Worm (Caenorhabditis elegans) whole organism, L4 larva: ENCODE measurements around the gene gex-4.

Experiments used
- D1046.2 ChIP-seq: fragments of 200-800 bp; sonication (Bioruptor generic); IDR thresholded peaks from 2 replicates; pipeline ENCODE4 v1.3.6; 2022; ENCODE audit warnings: missing genetic modification characterization, missing compliant biosample characterization
- F37D6.2 ChIP-seq: sonication (generic microtip); optimal IDR thresholded peaks from 2 replicates; lab custom pipeline; 2016; ENCODE audit warnings: mild to moderate bottlenecking, missing genetic modification characterization, missing compliant biosample characterization
- R02D3.7 ChIP-seq: fragments of 150-350 bp; sonication (generic microtip); optimal IDR thresholded peaks from 3 replicates; lab custom pipeline; 2014; ENCODE audit warnings: missing biosample characterization, missing genetic modification characterization
- Y105C5A.15 ChIP-seq: fragments of 200-800 bp; sonication (Bioruptor generic); IDR thresholded peaks from 2 replicates; pipeline ENCODE4 v1.3.6; 2022; ENCODE audit warnings: missing genetic modification characterization, missing compliant biosample characterization
- Y48G9A.11 ChIP-seq: fragments of 200-800 bp; sonication (Bioruptor generic); IDR thresholded peaks from 2 replicates; pipeline ENCODE4 v1.3.6; 2022; ENCODE audit warnings: missing genetic modification reagents, missing genetic modification characterization, missing compliant biosample characterization
- Y5F2A.4 ChIP-seq: fragments of 200-800 bp; sonication (Bioruptor generic); optimal IDR thresholded peaks from 2 replicates; lab custom pipeline; 2018; ENCODE audit warnings: mild to moderate bottlenecking, missing genetic modification characterization, missing compliant biosample characterization
- Y75B8A.6 ChIP-seq: fragments of 200-800 bp; sonication (Bioruptor generic); IDR thresholded peaks from 2 replicates; pipeline ENCODE4 v1.3.6; 2022; ENCODE audit warnings: missing genetic modification reagents, missing genetic modification characterization, missing compliant biosample characterization
- ZK546.5 ChIP-seq, 2 experiments: sonication (generic microtip); optimal IDR thresholded peaks; 2 replicates each; lab custom pipeline; 2017; ENCODE audit warnings: missing biosample characterization in 2 of 2, missing genetic modification characterization in 2 of 2
- arid-1 ChIP-seq: fragments of 200-800 bp; sonication (Bioruptor generic); conservative IDR thresholded peaks from 2 replicates; pipeline ENCODE4 v1.3.6; 2022; ENCODE audit warnings: missing genetic modification reagents, missing genetic modification characterization, missing compliant biosample characterization
- attf-4 ChIP-seq: sonication (generic microtip); optimal IDR thresholded peaks from 3 replicates; lab custom pipeline; 2017; ENCODE audit warnings: missing biosample characterization, missing genetic modification characterization
- ceh-28 ChIP-seq: fragments of 150-350 bp; optimal IDR thresholded peaks from 2 replicates; lab custom pipeline; 2014; ENCODE audit warnings: missing biosample characterization, missing genetic modification reagents, missing genetic modification characterization
- ceh-44 ChIP-seq: fragments of 200-800 bp; sonication (Bioruptor generic); IDR thresholded peaks from 2 replicates; pipeline ENCODE4 v1.3.6; 2022; ENCODE audit warnings: missing genetic modification reagents, missing genetic modification characterization, missing compliant biosample characterization
- ceh-62 ChIP-seq: sonication (generic microtip); optimal IDR thresholded peaks from 2 replicates; lab custom pipeline; 2017; ENCODE audit warnings: missing biosample characterization, missing genetic modification characterization
- daf-16 ChIP-seq, 3 experiments: sonication (generic microtip); optimal IDR thresholded peaks; 2 replicates each; lab custom pipeline; 2016 to 2017; ENCODE audit warnings: missing genetic modification characterization in 3 of 3, missing genetic modification reagents in 3 of 3, mild to moderate bottlenecking in 2 of 3, missing compliant biosample characterization in 2 of 3, missing biosample characterization in 1 of 3, moderate library complexity in 1 of 3
- daf-19 ChIP-seq: fragments of 200-800 bp; sonication (Bioruptor generic); conservative IDR thresholded peaks from 2 replicates; pipeline ENCODE4 v1.3.6; 2022; ENCODE audit warnings: missing genetic modification characterization, missing compliant biosample characterization
- daf-8 ChIP-seq: fragments of 200-800 bp; sonication (Bioruptor generic); IDR thresholded peaks from 2 replicates; pipeline ENCODE4 v1.3.6; 2022; ENCODE audit warnings: missing genetic modification characterization, missing compliant biosample characterization
- dmd-6 ChIP-seq: fragments of 200-800 bp; sonication (Bioruptor generic); IDR thresholded peaks from 2 replicates; pipeline ENCODE4 v1.3.6; 2022; ENCODE audit warnings: missing genetic modification reagents, missing genetic modification characterization, missing compliant biosample characterization
- dpl-1 ChIP-seq: fragments of 150-350 bp; optimal IDR thresholded peaks from 2 replicates; lab custom pipeline; 2014; ENCODE audit warnings: missing biosample characterization, missing genetic modification reagents, missing genetic modification characterization
- dve-1 ChIP-seq: sonication (generic microtip); optimal IDR thresholded peaks from 2 replicates; lab custom pipeline; 2017; ENCODE audit warnings: antibody characterized with exemption, mild to moderate bottlenecking, missing genetic modification characterization, missing compliant biosample characterization; ENCODE audit not compliant: insufficient read depth
- egl-27 ChIP-seq: sonication (generic microtip); optimal IDR thresholded peaks from 3 replicates; lab custom pipeline; 2017; ENCODE audit warnings: missing biosample characterization, missing genetic modification reagents, missing genetic modification characterization
- hif-1 ChIP-seq, 2 experiments: sonication (generic microtip); optimal IDR thresholded peaks; 2 replicates each; lab custom pipeline; 2016 to 2017; ENCODE audit warnings: missing compliant biosample characterization in 2 of 2, missing genetic modification characterization in 2 of 2, missing genetic modification reagents in 2 of 2, missing genotype in 2 of 2, mild to moderate bottlenecking in 1 of 2
- lin-13 ChIP-seq: fragments of 150-350 bp; optimal IDR thresholded peaks from 2 replicates; lab custom pipeline; 2014; ENCODE audit warnings: missing biosample characterization, missing genetic modification reagents, missing genetic modification characterization
- lin-15B ChIP-seq: fragments of 150-350 bp; sonication (generic microtip); optimal IDR thresholded peaks from 3 replicates; lab custom pipeline; 2014; ENCODE audit warnings: missing biosample characterization, missing genetic modification characterization
- lin-29 ChIP-seq: fragments of 200-800 bp; sonication (Bioruptor generic); IDR thresholded peaks from 2 replicates; pipeline ENCODE4 v1.3.6; 2022; ENCODE audit warnings: missing genetic modification reagents, missing genetic modification characterization, missing compliant biosample characterization
- lin-38 ChIP-seq: fragments of 200-800 bp; sonication (Bioruptor generic); IDR thresholded peaks from 2 replicates; pipeline ENCODE4 v1.3.6; 2022; ENCODE audit warnings: missing genetic modification reagents, missing genetic modification characterization, missing compliant biosample characterization
- lir-3 ChIP-seq: sonication (generic microtip); optimal IDR thresholded peaks from 2 replicates; lab custom pipeline; 2016; ENCODE audit warnings: mild to moderate bottlenecking, missing genetic modification characterization, missing compliant biosample characterization
- madf-9 ChIP-seq: fragments of 200-800 bp; sonication (Bioruptor generic); conservative IDR thresholded peaks from 2 replicates; pipeline ENCODE4 v1.3.6; 2022; ENCODE audit warnings: missing genetic modification reagents, missing genetic modification characterization, missing compliant biosample characterization
- mdl-1 ChIP-seq, 2 experiments: fragments of 150-350 bp in 1 of 2; sonication (generic microtip) in 1 of 2; optimal IDR thresholded peaks; 2 replicates each; lab custom pipeline; 2014 to 2017; ENCODE audit warnings: missing biosample characterization in 2 of 2, missing genetic modification characterization in 2 of 2
- mdt-29 ChIP-seq: fragments of 200-800 bp; sonication (Bioruptor generic); IDR thresholded peaks from 2 replicates; pipeline ENCODE4 v1.3.6; 2022; ENCODE audit warnings: missing genetic modification reagents, missing genetic modification characterization, missing compliant biosample characterization
- mep-1 ChIP-seq: fragments of 150-350 bp; sonication (generic microtip); optimal IDR thresholded peaks from 3 replicates; lab custom pipeline; 2014; ENCODE audit warnings: missing biosample characterization, missing genetic modification characterization
- mes-2 ChIP-seq: sonication (generic microtip); optimal IDR thresholded peaks from 2 replicates; lab custom pipeline; 2016; ENCODE audit warnings: missing genotype, mild to moderate bottlenecking, missing genetic modification characterization, missing compliant biosample characterization; ENCODE audit not compliant: poor library complexity, severe bottlenecking
- nhr-111 ChIP-seq: fragments of 200-800 bp; sonication (Bioruptor generic); optimal IDR thresholded peaks from 2 replicates; lab custom pipeline; 2018; ENCODE audit warnings: mild to moderate bottlenecking, missing genetic modification characterization, missing compliant biosample characterization
- nhr-25 ChIP-seq: sonication (generic microtip); optimal IDR thresholded peaks from 2 replicates; lab custom pipeline; 2017; ENCODE audit warnings: missing genetic modification characterization, mild to moderate bottlenecking, missing compliant biosample characterization, antibody characterized with exemption, moderate library complexity, borderline replicate concordance; ENCODE audit not compliant: insufficient read depth
- nhr-41 ChIP-seq: fragments of 200-800 bp; sonication (Bioruptor generic); IDR thresholded peaks from 2 replicates; pipeline ENCODE4 v1.3.6; 2022; ENCODE audit warnings: missing genetic modification reagents, missing genetic modification characterization, missing compliant biosample characterization
- nhr-42 ChIP-seq: fragments of 200-800 bp; sonication (Bioruptor generic); IDR thresholded peaks from 2 replicates; pipeline ENCODE4 v1.3.6; 2022; ENCODE audit warnings: missing genetic modification characterization, missing compliant biosample characterization
- nhr-48 ChIP-seq: sonication (generic microtip); optimal IDR thresholded peaks from 2 replicates; lab custom pipeline; 2016; ENCODE audit warnings: mild to moderate bottlenecking, missing genetic modification characterization, missing compliant biosample characterization
- nhr-6 ChIP-seq: fragments of 150-350 bp; optimal IDR thresholded peaks from 2 replicates; lab custom pipeline; 2014; ENCODE audit warnings: missing biosample characterization, missing genetic modification characterization
- nhr-76 ChIP-seq: fragments of 150-350 bp; optimal IDR thresholded peaks from 2 replicates; lab custom pipeline; 2014; ENCODE audit warnings: missing biosample characterization, missing genetic modification characterization
- php-3 ChIP-seq: fragments of 200-800 bp; sonication (Bioruptor generic); IDR thresholded peaks from 2 replicates; pipeline ENCODE4 v1.3.6; 2022; ENCODE audit warnings: missing genetic modification reagents, missing genetic modification characterization, missing compliant biosample characterization
- pqm-1 ChIP-seq: sonication (generic microtip); optimal IDR thresholded peaks from 2 replicates; lab custom pipeline; 2017; ENCODE audit warnings: missing biosample characterization, missing genetic modification characterization
- skn-1 ChIP-seq: fragments of 150-350 bp; optimal IDR thresholded peaks from 2 replicates; lab custom pipeline; 2014; ENCODE audit warnings: missing biosample characterization, missing genetic modification characterization
- snpc-4 ChIP-seq: fragments of 150-350 bp; optimal IDR thresholded peaks from 2 replicates; lab custom pipeline; 2014; ENCODE audit warnings: missing biosample characterization, missing genetic modification characterization
- spr-1 ChIP-seq: sonication (generic microtip); optimal IDR thresholded peaks from 2 replicates; lab custom pipeline; 2016; ENCODE audit warnings: mild to moderate bottlenecking, missing genetic modification characterization, missing compliant biosample characterization
- spr-3 ChIP-seq: fragments of 200-800 bp; sonication (Bioruptor generic); optimal IDR thresholded peaks from 2 replicates; lab custom pipeline; 2018; ENCODE audit warnings: mild to moderate bottlenecking, missing genetic modification characterization, missing compliant biosample characterization
- zag-1 ChIP-seq: fragments of 150-350 bp; optimal IDR thresholded peaks from 2 replicates; lab custom pipeline; 2014; ENCODE audit warnings: missing biosample characterization, missing genetic modification characterization
- zfp-2 ChIP-seq: sonication (generic microtip); optimal IDR thresholded peaks from 2 replicates; lab custom pipeline; 2016; ENCODE audit warnings: mild to moderate bottlenecking, missing genetic modification characterization, missing compliant biosample characterization
- zfp-3 ChIP-seq: fragments of 200-800 bp; sonication (Bioruptor generic); conservative IDR thresholded peaks from 2 replicates; pipeline ENCODE4 v1.3.6; 2022; ENCODE audit warnings: missing genetic modification reagents, missing genetic modification characterization, missing compliant biosample characterization
- zip-2 ChIP-seq: fragments of 150-350 bp; optimal IDR thresholded peaks from 2 replicates; lab custom pipeline; 2014; ENCODE audit warnings: missing biosample characterization, missing genetic modification characterization
- ztf-11 ChIP-seq: fragments of 150-350 bp; optimal IDR thresholded peaks from 2 replicates; lab custom pipeline; 2014; ENCODE audit warnings: missing biosample characterization, missing genetic modification characterization

The gex-4 gene

DNA sequence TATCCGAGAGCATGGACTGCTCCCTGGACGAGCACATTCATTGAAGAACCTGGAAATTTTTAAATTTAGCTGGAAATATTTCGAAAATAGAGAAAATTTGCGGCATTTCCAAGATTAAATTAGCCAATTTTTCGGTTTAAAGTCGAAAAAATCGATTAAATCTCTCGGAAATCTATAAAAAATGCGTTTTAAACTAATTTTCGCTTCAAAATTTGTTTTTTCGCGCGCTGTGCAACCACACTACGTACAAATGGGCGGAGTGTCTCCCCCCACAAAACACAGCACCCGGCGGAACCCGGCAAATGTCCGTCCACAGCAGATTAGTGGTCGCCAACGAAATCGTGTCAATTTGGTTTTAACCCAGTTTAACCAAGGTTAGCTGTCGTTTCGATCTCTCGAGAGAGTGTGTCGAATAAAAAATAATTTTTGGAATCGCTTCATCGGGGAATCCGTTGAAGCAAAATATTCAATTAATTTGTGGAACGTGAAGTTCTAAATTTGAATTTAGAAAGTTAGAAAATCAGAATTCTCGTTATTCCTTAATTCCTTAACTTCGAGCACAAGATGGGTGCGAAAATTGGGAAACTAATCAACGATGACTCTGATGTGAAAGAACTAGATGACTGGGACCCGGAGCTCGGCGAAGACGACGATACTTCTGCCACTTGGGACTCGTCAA lies 31.8 kb upstream of the gex-4 start, which contains the start of the genes tim-1 and Y75B8A.23 (continued):
- TF ChIP-seq nhr-6 (peak; percentile 91), mdl-1 (tag; optimal IDR thresholded peaks at IDR 0.05; lab: Kevin White, UChicago) (peak; percentile 49 to 73), Y75B8A.6 (GFP tag; lab: Robert Waterston, UW) (no peak), lir-3 (tag; lab: Kevin White, UChicago) (peak; percentile 37), nhr-48 (tag; lab: Kevin White, UChicago) (peak; percentile 74), lin-15B (tag; lab: Kevin White, UChicago) (peak; percentile 16), pqm-1 (tag; lab: Kevin White, UChicago) (peak; percentile 37), daf-19 (GFP tag; lab: Robert Waterston, UW) (no peak), zfp-3 (GFP tag; lab: Robert Waterston, UW) (peak; percentile 91), zfp-2 (peak; percentile 52), Y48G9A.11 (peak; percentile 57), ceh-62 (no peak), nhr-42 (GFP tag; lab: Robert Waterston, UW) (peak; percentile 84), nhr-41 (peak; percentile 62), nhr-25 (tag; lab: Kevin White, UChicago) (peak; percentile 68), lin-29 (GFP tag; lab: Robert Waterston, UW) (peak; percentile 36), daf-16 (GFP tag; optimal IDR thresholded peaks at IDR 0.05; lab: Kevin White, UChicago) (peak; percentile 56 to 87), daf-16 (tag; optimal IDR thresholded peaks at IDR 0.05; lab: Kevin White, UChicago) (peak; percentile 88), lin-38 (GFP tag; lab: Robert Waterston, UW) (peak; percentile 93), skn-1 (tag; lab: Kevin White, UChicago) (no peak), dmd-6 (GFP tag; lab: Robert Waterston, UW) (peak; percentile 87), nhr-76 (no peak), attf-4 (tag; lab: Kevin White, UChicago) (no peak), hif-1 (tag; optimal IDR thresholded peaks at IDR 0.05; lab: Kevin White, UChicago) (peak; percentile 24 to 73), spr-1 (tag; lab: Kevin White, UChicago) (peak; percentile 86), ceh-28 (tag; lab: Kevin White, UChicago) (no peak), egl-27 (tag; lab: Kevin White, UChicago) (peak; percentile 11), zip-2 (peak; percentile 60), nhr-111 (no peak), php-3 (GFP tag; lab: Robert Waterston, UW) (peak; percentile 50; the same call in 1 of the 2 replicates), Y105C5A.15 (GFP tag; lab: Robert Waterston, UW) (peak; percentile 85), R02D3.7 (tag; lab: Kevin White, UChicago) (peak; percentile 33), dpl-1 (peak; percentile 98), ceh-44 (GFP tag; lab: Robert Waterston, UW) (peak; percentile 75), dve-1 (peak; percentile 98), mdt-29 (GFP tag; lab: Robert Waterston, UW) (peak; percentile 92), mes-2 (tag; lab: Kevin White, UChicago) (peak; percentile 96), lin-13 (GFP tag; lab: Kevin White, UChicago) (peak; percentile 95), arid-1 (GFP tag; lab: Robert Waterston, UW) (peak; percentile 89), Y5F2A.4 (GFP tag; lab: Kevin White, UChicago) (peak; percentile 54), ZK546.5 (tag; optimal IDR thresholded peaks at IDR 0.05; lab: Kevin White, UChicago) (peak; percentile 19 to 36), spr-3 (GFP tag; lab: Kevin White, UChicago) (peak; percentile 90), mep-1 (tag; lab: Kevin White, UChicago) (peak; percentile 98), D1046.2 (peak; percentile 51; the same call in 1 of the 2 replicates), zag-1 (tag; lab: Kevin White, UChicago) (no peak), ztf-11 (tag; lab: Kevin White, UChicago) (no peak), F37D6.2 (tag; lab: Kevin White, UChicago) (peak; percentile 69), daf-8 (GFP tag; lab: Robert Waterston, UW) (0 out of 2 replicates have a peak, but pooled peaks have one; percentile 52), madf-9 (GFP tag; lab: Robert Waterston, UW) (peak; percentile 53), snpc-4 (tag; lab: Kevin White, UChicago) (peak; percentile 99)
